Worm (Caenorhabditis elegans): ENCODE measurements around the gene fipr-8.

DNA sequence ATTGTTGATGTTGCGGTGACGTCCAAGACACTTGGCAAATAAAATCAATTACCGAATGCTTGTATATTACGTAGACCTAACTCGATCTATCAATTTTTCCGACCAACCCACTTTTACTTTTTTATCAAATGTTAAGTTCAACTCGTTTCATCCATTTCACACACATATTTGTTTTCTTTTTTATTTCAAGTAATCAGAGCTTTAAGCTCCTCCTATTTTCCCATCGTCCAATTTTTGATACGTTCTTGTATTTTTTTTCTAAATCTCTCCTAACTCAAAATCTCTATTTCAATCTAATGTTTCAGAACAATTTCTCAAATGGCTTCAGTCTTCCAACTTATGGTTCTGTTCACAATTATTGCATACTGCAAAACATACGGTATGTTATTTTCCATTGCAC is 41.4 kb downstream of the fipr-8 start, which contains the start of gene ZK856.6:
- TF ChIP-seq ama-1 (optimal IDR thresholded peaks at IDR 0.05) (no peak), sea-1 (GFP tag; conservative IDR thresholded peaks at IDR 0.05) (no peak), aly-1 (tag; optimal IDR thresholded peaks at IDR 0.05) (no peak), ets-7 (tag; optimal IDR thresholded peaks at IDR 0.05) (no peak)
